Worm (Caenorhabditis elegans) whole organism, early embryonic: ENCODE results near the gene prp-8.

ENCODE experiments used
- B0310.2 ChIP-seq: sonication (generic microtip); optimal IDR thresholded peaks from 2 replicates; lab custom pipeline; 2016; ENCODE audit warnings: mild to moderate bottlenecking, missing genetic modification characterization, missing compliant biosample characterization
- ama-1 ChIP-seq: fragments of 150-350 bp; optimal IDR thresholded peaks from 2 replicates; lab custom pipeline; 2014
- ceh-36 ChIP-seq: sonication (generic microtip); optimal IDR thresholded peaks from 2 replicates; lab custom pipeline; 2016; ENCODE audit warnings: missing genetic modification characterization, inconsistent platforms, missing compliant biosample characterization
- flt-1 ChIP-seq: fragments of 200-800 bp; sonication (Bioruptor generic); IDR thresholded peaks from 2 replicates; pipeline ENCODE4 v1.3.6; 2022; ENCODE audit warnings: missing genetic modification characterization, missing compliant biosample characterization
- hmg-4 ChIP-seq: fragments of 200-800 bp; sonication (Bioruptor generic); optimal IDR thresholded peaks from 2 replicates; lab custom pipeline; 2018; ENCODE audit warnings: mild to moderate bottlenecking, missing genetic modification characterization, missing compliant biosample characterization
- hnd-1 ChIP-seq: sonication (generic microtip); optimal IDR thresholded peaks from 2 replicates; lab custom pipeline; 2016; ENCODE audit warnings: missing genetic modification characterization, missing compliant biosample characterization
- tbx-37 ChIP-seq: fragments of 200-800 bp; sonication (Bioruptor generic); conservative IDR thresholded peaks from 2 replicates; pipeline ENCODE4 v1.3.6; 2022; ENCODE audit warnings: missing genetic modification reagents, missing genetic modification characterization, missing compliant biosample characterization

DNA sequence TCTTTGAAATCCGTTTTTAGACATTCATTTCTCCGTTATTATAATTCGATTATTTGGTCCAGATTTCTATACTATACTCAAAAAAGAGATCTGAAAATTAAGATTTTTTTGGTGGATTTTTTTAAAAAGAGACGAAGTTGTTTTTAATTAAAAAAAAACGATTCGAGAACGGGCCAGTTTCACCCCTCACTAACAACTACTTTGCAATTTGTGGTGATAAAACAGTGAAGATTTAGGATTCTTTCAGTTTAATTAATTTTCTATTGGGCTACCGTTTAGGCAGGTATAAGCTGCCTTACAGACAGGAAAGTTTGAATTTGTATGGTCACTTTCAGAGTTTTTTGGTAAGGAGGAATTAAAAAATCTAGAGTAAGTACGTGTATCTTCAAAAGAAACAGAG lies 36.9 kb downstream of the prp-8 start, which contains the start of gene unc-36:
- TF ChIP-seq ama-1 (lab: Kevin White, UChicago) (no peak), B0310.2 (tag; lab: Kevin White, UChicago) (no peak), hnd-1 (tag; lab: Kevin White, UChicago) (no peak), ceh-36 (tag; lab: Kevin White, UChicago) (no peak), flt-1 (GFP tag; lab: Robert Waterston, UW) (no peak), tbx-37 (GFP tag; lab: Robert Waterston, UW) (no peak), hmg-4 (GFP tag; lab: Kevin White, UChicago) (no peak)
